Fruit fly (Drosophila melanogaster): Measurements from ENCODE around the gene CG3473.

- TF ChIP-seq CG8159 (tag; optimal IDR thresholded peaks at IDR 0.05) (no peak), Ets98B (GFP tag; IDR thresholded peaks at IDR 0.05) (no peak)
Observed at dm6 chr2L:14545319-14545740, 18.2 kb downstream of the CG3473 start.
